Fruit fly (Drosophila melanogaster): ENCODE measurements around the gene CG5707.

CG5707 gene

DNA sequence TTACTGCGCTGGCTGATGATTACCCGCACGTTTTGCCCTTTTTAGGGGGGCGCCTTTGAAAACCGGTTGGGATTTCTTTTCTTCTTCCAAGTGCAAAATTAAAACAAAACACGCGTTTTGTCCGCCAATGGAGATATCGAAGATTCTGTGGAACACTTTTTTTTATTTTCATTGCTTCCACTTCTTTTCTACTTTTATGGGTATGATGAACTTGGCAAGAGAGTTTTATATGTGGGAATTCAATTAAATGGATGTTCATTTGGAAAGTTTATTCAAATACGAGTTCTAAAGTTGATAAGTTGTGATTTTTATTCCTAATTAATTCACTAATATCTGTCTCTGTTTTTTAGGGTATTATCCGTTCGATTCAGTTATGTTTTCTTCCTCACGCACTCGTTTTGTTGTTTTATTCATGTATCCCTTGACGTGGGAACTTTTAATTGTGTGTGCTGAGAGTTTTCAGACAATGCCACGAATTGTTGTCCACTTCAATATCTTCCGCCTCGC, 27.9 kb downstream of the CG5707 start (continued):
- TF ChIP-seq CG6654 (GFP tag; optimal IDR thresholded peaks at IDR 0.05) (peak; percentile 11), CG13424 (tag; optimal IDR thresholded peaks at IDR 0.05) (no peak), CG7786 (GFP tag; optimal IDR thresholded peaks at IDR 0.05) (no peak), Ptx1 (GFP tag; IDR thresholded peaks at IDR 0.05) (peak; percentile 72), Dip2 (GFP tag; IDR thresholded peaks at IDR 0.05) (no peak), chif (GFP tag; optimal IDR thresholded peaks at IDR 0.05) (peak in 1 of 2 experiments; percentile 14), Dref (GFP tag; IDR thresholded peaks at IDR 0.05) (no peak), sug (tag; optimal IDR thresholded peaks at IDR 0.05) (no peak), CG15073 (GFP tag; optimal IDR thresholded peaks at IDR 0.05) (no peak), slou (GFP tag; optimal IDR thresholded peaks at IDR 0.05) (no peak), CG7556 (GFP tag; optimal IDR thresholded peaks at IDR 0.05) (no peak), Fer3 (tag; optimal IDR thresholded peaks at IDR 0.05) (no peak), gce (GFP tag; IDR thresholded peaks at IDR 0.05) (no peak), CG3065 (GFP tag; optimal IDR thresholded peaks at IDR 0.05) (no peak), bsh (GFP tag; optimal IDR thresholded peaks at IDR 0.05) (peak; percentile 8 to 55), CG8924 (tag; optimal IDR thresholded peaks at IDR 0.05) (no peak), CG11504 (tag; optimal IDR thresholded peaks at IDR 0.05) (peak; percentile 71), kah (GFP tag; optimal IDR thresholded peaks at IDR 0.05) (no peak), CG18599 (GFP tag; optimal IDR thresholded peaks at IDR 0.05) (peak; percentile 30), Oli (tag; optimal IDR thresholded peaks at IDR 0.05) (peak; percentile 49), CG14014 (GFP tag; IDR thresholded peaks at IDR 0.05) (no peak), Sox100B (GFP tag; optimal IDR thresholded peaks at IDR 0.05) (peak; percentile 50), Nf-YA (GFP tag; IDR thresholded peaks at IDR 0.05) (0 out of 2 replicates have a peak, but pooled peaks have one; percentile 29), CG10543 (GFP tag; optimal IDR thresholded peaks at IDR 0.05) (no peak), MESR4 (GFP tag; optimal IDR thresholded peaks at IDR 0.05) (no peak), corto (GFP tag; optimal IDR thresholded peaks at IDR 0.05) (peak; percentile 83), CG18476 (GFP tag; optimal IDR thresholded peaks at IDR 0.05) (no peak), CG8089 (GFP tag; optimal IDR thresholded peaks at IDR 0.05) (no peak), Optix (GFP tag; IDR thresholded peaks at IDR 0.05) (no peak), luna (GFP tag; optimal IDR thresholded peaks at IDR 0.05) (no peak), fru (optimal IDR thresholded peaks at IDR 0.05) (no peak), CG3163 (GFP tag; optimal IDR thresholded peaks at IDR 0.05) (no peak), CG8944 (GFP tag; optimal IDR thresholded peaks at IDR 0.05) (no peak), CG6813 (GFP tag; optimal IDR thresholded peaks at IDR 0.05) (peak; percentile 4), CG2678 (tag; optimal IDR thresholded peaks at IDR 0.05) (peak; percentile 7), NFAT (GFP tag; IDR thresholded peaks at IDR 0.05) (no peak), CG4730 (GFP tag; IDR thresholded peaks at IDR 0.05) (peak; percentile 28; the same call in 1 of the 2 replicates), CG10267 (tag; optimal IDR thresholded peaks at IDR 0.05) (no peak), pfk (GFP tag; optimal IDR thresholded peaks at IDR 0.05) (no peak), repo (GFP tag; optimal IDR thresholded peaks at IDR 0.05) (no peak), ttk (GFP tag; IDR thresholded peaks at IDR 0.05) (0 out of 2 replicates have a peak, but pooled peaks have one; percentile 41), bigmax (GFP tag; optimal IDR thresholded peaks at IDR 0.05) (no peak), CG2129 (GFP tag; IDR thresholded peaks at IDR 0.05; ENCODE audit: partially characterized antibody) (no peak), unc-4 (GFP tag; IDR thresholded peaks at IDR 0.05; ENCODE audit: partially characterized antibody) (no peak), fd64A (GFP tag; optimal IDR thresholded peaks at IDR 0.05) (no peak), CG13296 (GFP tag; optimal IDR thresholded peaks at IDR 0.05) (no peak), Trl (optimal IDR thresholded peaks at IDR 0.05) (no peak), Trl (GFP tag; optimal IDR thresholded peaks at IDR 0.05) (peak; percentile 11), CG17612 (GFP tag; IDR thresholded peaks at IDR 0.05) (no peak), Sox102F (GFP tag; optimal IDR thresholded peaks at IDR 0.05) (peak; percentile 69), fd102C (GFP tag; optimal IDR thresholded peaks at IDR 0.05) (no peak)
